Worm (Caenorhabditis elegans): Measurements from ENCODE around the gene ncam-1.

The ncam-1 gene

ce11 chrX:691613-692012 lies at the start of gene ncam-1:
ncam-1 (plus strand) TSS chrX:691913.
- TF ChIP-seq nhr-237 (tag; optimal IDR thresholded peaks at IDR 0.05) (no peak), lin-32 (GFP tag; optimal IDR thresholded peaks at IDR 0.05) (no peak), nhr-2 (tag; optimal IDR thresholded peaks at IDR 0.05) (no peak), pha-4 (tag; optimal IDR thresholded peaks at IDR 0.05) (no peak), lsy-2 (tag; optimal IDR thresholded peaks at IDR 0.05) (no peak), nhr-12 (tag; optimal IDR thresholded peaks at IDR 0.05) (no peak)

- TF ChIP-seq cnd-1 (tag; optimal IDR thresholded peaks at IDR 0.05) (no peak), sem-2 (GFP tag; optimal IDR thresholded peaks at IDR 0.05) (no peak)
Measured at ce11 chrX:642817-643216, 48.9 kb upstream of the ncam-1 start.

- no peak for TF ChIP-seq ceh-43 (GFP tag; optimal IDR thresholded peaks at IDR 0.05)
- TF ChIP-seq ham-2 (GFP tag; optimal IDR thresholded peaks at IDR 0.05) = no peak
- TF ChIP-seq elt-1 (tag; optimal IDR thresholded peaks at IDR 0.05; ENCODE audit: borderline replicate concordance, insufficient read depth) = no peak
- TF ChIP-seq unc-39 (tag; optimal IDR thresholded peaks at IDR 0.05) = no peak
- TF ChIP-seq blmp-1 (tag; optimal IDR thresholded peaks at IDR 0.05) = no peak
- no peak for TF ChIP-seq snpc-4 (tag; optimal IDR thresholded peaks at IDR 0.05)
- TF ChIP-seq sem-2 (GFP tag; optimal IDR thresholded peaks at IDR 0.05) = no peak
- no peak for TF ChIP-seq hlh-1 (tag; optimal IDR thresholded peaks at IDR 0.05)
- no peak for TF ChIP-seq nhr-2 (tag; optimal IDR thresholded peaks at IDR 0.05)
- TF ChIP-seq elt-3 (tag; optimal IDR thresholded peaks at IDR 0.05) = no peak
- no peak for TF ChIP-seq bed-3 (GFP tag; optimal IDR thresholded peaks at IDR 0.05)
Measured at ce11 chrX:645589-645988, 46.1 kb upstream of the ncam-1 start.

- TF ChIP-seq ces-1 (GFP tag; optimal IDR thresholded peaks at IDR 0.05) = no peak
- TF ChIP-seq ceh-83 (GFP tag; optimal IDR thresholded peaks at IDR 0.05) = no peak
- TF ChIP-seq lsy-2 (tag; optimal IDR thresholded peaks at IDR 0.05) = no peak
- no peak for TF ChIP-seq cnd-1 (tag; optimal IDR thresholded peaks at IDR 0.05)
- no peak for TF ChIP-seq nhr-28 (tag; optimal IDR thresholded peaks at IDR 0.05)
- TF ChIP-seq M03D4.4 (tag; optimal IDR thresholded peaks at IDR 0.05) = no peak
- TF ChIP-seq ceh-39 (tag; optimal IDR thresholded peaks at IDR 0.05) = no peak
- no peak for TF ChIP-seq mls-2 (tag; optimal IDR thresholded peaks at IDR 0.05)
- TF ChIP-seq ceh-43 (GFP tag; optimal IDR thresholded peaks at IDR 0.05) = no peak
- no peak for TF ChIP-seq mep-1 (tag; optimal IDR thresholded peaks at IDR 0.05)
- TF ChIP-seq ham-2 (GFP tag; optimal IDR thresholded peaks at IDR 0.05) = no peak
- no peak for TF ChIP-seq mab-5 (tag; optimal IDR thresholded peaks at IDR 0.05)
- no peak for TF ChIP-seq elt-1 (tag; optimal IDR thresholded peaks at IDR 0.05; ENCODE audit: borderline replicate concordance, insufficient read depth)
- TF ChIP-seq zip-8 (tag; optimal IDR thresholded peaks at IDR 0.05) = no peak
- TF ChIP-seq nhr-12 (tag; optimal IDR thresholded peaks at IDR 0.05) = no peak
- no peak for TF ChIP-seq elt-3 (tag; optimal IDR thresholded peaks at IDR 0.05)
- no peak for TF ChIP-seq ztf-11 (tag; optimal IDR thresholded peaks at IDR 0.05)
Measured at ce11 chrX:646493-646892, 45.2 kb upstream of the ncam-1 start.

- TF ChIP-seq lin-32 (GFP tag; optimal IDR thresholded peaks at IDR 0.05) (no peak), zip-8 (tag; optimal IDR thresholded peaks at IDR 0.05) (no peak), mep-1 (tag; optimal IDR thresholded peaks at IDR 0.05) (no peak)
Measured at ce11 chrX:651616-652015, 40.1 kb upstream of the ncam-1 start.

- no peak for TF ChIP-seq mls-2 (tag; optimal IDR thresholded peaks at IDR 0.05)
- TF ChIP-seq lsy-2 (tag; optimal IDR thresholded peaks at IDR 0.05) = no peak
- TF ChIP-seq drap-1 (GFP tag; optimal IDR thresholded peaks at IDR 0.05) = no peak
- no peak for TF ChIP-seq tbx-8 (GFP tag; optimal IDR thresholded peaks at IDR 0.05)
- no peak for TF ChIP-seq hlh-1 (tag; optimal IDR thresholded peaks at IDR 0.05)
- no peak for TF ChIP-seq nhr-76 (tag; optimal IDR thresholded peaks at IDR 0.05)
- TF ChIP-seq blmp-1 (tag; optimal IDR thresholded peaks at IDR 0.05) = no peak
- TF ChIP-seq cnd-1 (tag; optimal IDR thresholded peaks at IDR 0.05) = no peak
- TF ChIP-seq ham-2 (GFP tag; optimal IDR thresholded peaks at IDR 0.05) = no peak
- no peak for TF ChIP-seq lin-13 (tag; optimal IDR thresholded peaks at IDR 0.05)
- TF ChIP-seq lin-32 (GFP tag; optimal IDR thresholded peaks at IDR 0.05) = no peak
- no peak for TF ChIP-seq sem-2 (GFP tag; optimal IDR thresholded peaks at IDR 0.05)
- no peak for TF ChIP-seq ceh-83 (GFP tag; optimal IDR thresholded peaks at IDR 0.05)
Measured at ce11 chrX:654804-655203, 36.9 kb upstream of the ncam-1 start, which contains the start of gene ifc-2. ifc-2 (minus strand) TSS chrX:654904.
